Worm (Caenorhabditis elegans) whole organism, L4/young adult: Measurements from ENCODE around the gene F53H8.3.

Experiments used
- W03F9.2 ChIP-seq: fragments of 150-350 bp; optimal IDR thresholded peaks from 2 replicates; lab custom pipeline; 2014; ENCODE audit warnings: missing biosample characterization, missing genetic modification characterization
- dao-5 ChIP-seq: sonication (generic microtip); optimal IDR thresholded peaks from 2 replicates; lab custom pipeline; 2016; ENCODE audit warnings: missing genotype, missing genetic modification characterization, moderate library complexity, missing compliant biosample characterization
- him-1 ChIP-seq: sonication (generic microtip); optimal IDR thresholded peaks from 2 replicates; lab custom pipeline; 2016; ENCODE audit warnings: missing genotype, missing genetic modification reagents, missing genetic modification characterization, missing compliant biosample characterization

Gene F53H8.3

ce11 chrX:975236-975535 is 36.8 kb downstream of the F53H8.3 start:
- TF ChIP-seq W03F9.2 (tag; lab: Kevin White, UChicago) (no peak), him-1 (tag; lab: Kevin White, UChicago) (no peak), dao-5 (no peak)

- TF ChIP-seq him-1 (tag; lab: Kevin White, UChicago) (no peak), W03F9.2 (tag; lab: Kevin White, UChicago) (no peak), dao-5 (no peak)
These were observed 39.8 kb downstream of the F53H8.3 start, which contains the start of gene abhd-3.2 for ce11 chrX:977958-978686. abhd-3.2 (minus strand) TSS chrX:978008.

ce11 chrX:980252-981009 is 42.1 kb downstream of the F53H8.3 start, which contains the start of gene C44C1.1:
C44C1.1 (plus strand) TSS chrX:980776.
- no peak for TF ChIP-seq dao-5
- no peak for TF ChIP-seq him-1 (tag; lab: Kevin White, UChicago)
- TF ChIP-seq W03F9.2 (tag; lab: Kevin White, UChicago): no peak

- no peak for TF ChIP-seq dao-5
- TF ChIP-seq him-1 (tag; lab: Kevin White, UChicago): no peak
- TF ChIP-seq W03F9.2 (tag; lab: Kevin White, UChicago): no peak
These were observed 44.3 kb downstream of the F53H8.3 start for ce11 chrX:982598-982997.

- TF ChIP-seq W03F9.2 (tag; lab: Kevin White, UChicago): no peak
- TF ChIP-seq him-1 (tag; lab: Kevin White, UChicago): no peak
These were observed 48.1 kb downstream of the F53H8.3 start for ce11 chrX:986463-986862.

ce11 chrX:991274-991673 is 52.9 kb downstream of the F53H8.3 start, which contains the start of the genes C09E10.3 and dgk-1:
C09E10.3 (minus strand) TSS chrX:991374.
dgk-1 (minus strand) TSS chrX:991456.
- no peak for TF ChIP-seq W03F9.2 (tag; lab: Kevin White, UChicago)
- no peak for TF ChIP-seq dao-5
- no peak for TF ChIP-seq him-1 (tag; lab: Kevin White, UChicago)
